Worm (Caenorhabditis elegans) whole organism, mixed stage, embryonic: ENCODE data around the gene mdf-1.
A peak's percentile ranks its signal among the peaks of the same experiment; 100 is the strongest.

Experiments used
- M03D4.4 ChIP-seq: sonication (generic microtip); optimal IDR thresholded peaks from 2 replicates; lab custom pipeline; 2017; ENCODE audit warnings: mild to moderate bottlenecking, missing genetic modification characterization, missing compliant biosample characterization
- bed-3 ChIP-seq: fragments of 200-800 bp; sonication (Bioruptor generic); optimal IDR thresholded peaks from 3 replicates; lab custom pipeline; 2018; ENCODE audit warnings: mild to moderate bottlenecking, missing genetic modification characterization, moderate library complexity, missing compliant biosample characterization
- blmp-1 ChIP-seq: fragments of 150-350 bp; optimal IDR thresholded peaks from 2 replicates; lab custom pipeline; 2014; ENCODE audit warnings: missing biosample characterization, missing genetic modification characterization
- ceh-39 ChIP-seq: fragments of 150-350 bp; optimal IDR thresholded peaks from 2 replicates; lab custom pipeline; 2014; ENCODE audit warnings: missing biosample characterization, missing genetic modification characterization
- ceh-43 ChIP-seq: fragments of 200-800 bp; sonication (Bioruptor generic); optimal IDR thresholded peaks from 2 replicates; lab custom pipeline; 2018; ENCODE audit warnings: mild to moderate bottlenecking, missing genetic modification characterization, moderate library complexity, missing compliant biosample characterization
- ceh-83 ChIP-seq: fragments of 200-800 bp; sonication (Bioruptor generic); optimal IDR thresholded peaks from 2 replicates; lab custom pipeline; 2018; ENCODE audit warnings: mild to moderate bottlenecking, missing genetic modification characterization, missing compliant biosample characterization
- ces-1 ChIP-seq: fragments of 150-350 bp; optimal IDR thresholded peaks from 2 replicates; lab custom pipeline; 2014; ENCODE audit warnings: missing biosample characterization, missing genetic modification reagents, missing genetic modification characterization
- cnd-1 ChIP-seq: fragments of 200-800 bp; sonication (Bioruptor generic); optimal IDR thresholded peaks from 2 replicates; lab custom pipeline; 2018; ENCODE audit warnings: mild to moderate bottlenecking, missing genetic modification characterization, missing compliant biosample characterization
- drap-1 ChIP-seq: fragments of 200-800 bp; sonication (Bioruptor generic); optimal IDR thresholded peaks from 3 replicates; lab custom pipeline; 2018; ENCODE audit warnings: mild to moderate bottlenecking, missing genetic modification characterization, missing compliant biosample characterization
- elt-1 ChIP-seq: sonication (generic microtip); optimal IDR thresholded peaks from 2 replicates; lab custom pipeline; 2017; ENCODE audit warnings: missing genetic modification characterization, mild to moderate bottlenecking, missing compliant biosample characterization, antibody characterized with exemption, moderate library complexity, borderline replicate concordance; ENCODE audit not compliant: insufficient read depth
- elt-3 ChIP-seq: fragments of 150-350 bp; optimal IDR thresholded peaks from 2 replicates; lab custom pipeline; 2014; ENCODE audit warnings: missing biosample characterization, missing genetic modification characterization
- flh-1 ChIP-seq: fragments of 200-800 bp; sonication (Bioruptor generic); optimal IDR thresholded peaks from 2 replicates; lab custom pipeline; 2018; ENCODE audit warnings: mild to moderate bottlenecking, missing genetic modification characterization, moderate library complexity, missing compliant biosample characterization
- ham-2 ChIP-seq: fragments of 200-800 bp; sonication (Bioruptor generic); optimal IDR thresholded peaks from 2 replicates; lab custom pipeline; 2018; ENCODE audit warnings: mild to moderate bottlenecking, missing genetic modification characterization, missing compliant biosample characterization
- hlh-1 ChIP-seq: fragments of 150-350 bp; optimal IDR thresholded peaks from 2 replicates; lab custom pipeline; 2014; ENCODE audit warnings: missing biosample characterization, missing genetic modification reagents, missing genetic modification characterization
- lin-13 ChIP-seq: fragments of 150-350 bp; optimal IDR thresholded peaks from 2 replicates; lab custom pipeline; 2014; ENCODE audit warnings: missing biosample characterization, missing genetic modification characterization
- lin-32 ChIP-seq: fragments of 200-800 bp; sonication (Bioruptor generic); optimal IDR thresholded peaks from 2 replicates; lab custom pipeline; 2018; ENCODE audit warnings: mild to moderate bottlenecking, missing genetic modification characterization, missing compliant biosample characterization
- lsy-2 ChIP-seq: fragments of 150-350 bp; optimal IDR thresholded peaks from 2 replicates; lab custom pipeline; 2014; ENCODE audit warnings: missing biosample characterization, missing genetic modification characterization
- mep-1 ChIP-seq: fragments of 150-350 bp; optimal IDR thresholded peaks from 2 replicates; lab custom pipeline; 2017; ENCODE audit warnings: missing biosample characterization, missing genetic modification reagents, missing genetic modification characterization, inconsistent platforms
- mls-2 ChIP-seq: sonication (generic microtip); optimal IDR thresholded peaks from 2 replicates; lab custom pipeline; 2016; ENCODE audit warnings: mild to moderate bottlenecking, missing genetic modification characterization, moderate library complexity, missing compliant biosample characterization
- nhr-12 ChIP-seq: fragments of 150-350 bp; optimal IDR thresholded peaks from 2 replicates; lab custom pipeline; 2014; ENCODE audit warnings: missing biosample characterization, missing genetic modification characterization
- nhr-2 ChIP-seq: fragments of 150-350 bp; optimal IDR thresholded peaks from 2 replicates; lab custom pipeline; 2014; ENCODE audit warnings: missing biosample characterization, missing genetic modification characterization
- nhr-237 ChIP-seq: fragments of 150-350 bp; optimal IDR thresholded peaks from 2 replicates; lab custom pipeline; 2014; ENCODE audit warnings: missing biosample characterization, missing genetic modification characterization
- nhr-76 ChIP-seq: sonication (generic microtip); optimal IDR thresholded peaks from 2 replicates; lab custom pipeline; 2017; ENCODE audit warnings: missing biosample characterization, missing genetic modification characterization
- pha-4 ChIP-seq: fragments of 150-350 bp; optimal IDR thresholded peaks from 2 replicates; lab custom pipeline; 2018; ENCODE audit warnings: missing biosample characterization, missing genetic modification reagents, missing genetic modification characterization
- sem-2 ChIP-seq: fragments of 200-800 bp; sonication (Bioruptor generic); optimal IDR thresholded peaks from 2 replicates; lab custom pipeline; 2018; ENCODE audit warnings: mild to moderate bottlenecking, missing genetic modification characterization, missing compliant biosample characterization
- snpc-4 ChIP-seq: fragments of 150-350 bp; optimal IDR thresholded peaks from 2 replicates; lab custom pipeline; 2014; ENCODE audit warnings: missing biosample characterization, missing genetic modification characterization
- sptf-1 ChIP-seq: sonication (generic microtip); optimal IDR thresholded peaks from 2 replicates; lab custom pipeline; 2017; ENCODE audit warnings: mild to moderate bottlenecking, missing genetic modification characterization, moderate library complexity, missing compliant biosample characterization
- tbx-8 ChIP-seq: fragments of 200-800 bp; sonication (Bioruptor generic); optimal IDR thresholded peaks from 2 replicates; lab custom pipeline; 2018; ENCODE audit warnings: mild to moderate bottlenecking, missing genetic modification characterization, moderate library complexity, missing compliant biosample characterization
- unc-120 ChIP-seq: sonication (generic microtip); optimal IDR thresholded peaks from 2 replicates; lab custom pipeline; 2017; ENCODE audit warnings: missing genetic modification characterization, missing compliant biosample characterization; ENCODE audit not compliant: poor library complexity, severe bottlenecking
- unc-39 ChIP-seq: fragments of 150-350 bp; optimal IDR thresholded peaks from 2 replicates; lab custom pipeline; 2014; ENCODE audit warnings: missing biosample characterization, missing genetic modification characterization
- unc-62 ChIP-seq: fragments of 150-350 bp; optimal IDR thresholded peaks from 2 replicates; lab custom pipeline; 2014; ENCODE audit warnings: missing biosample characterization, missing genetic modification reagents, missing genetic modification characterization
- zip-8 ChIP-seq: fragments of 150-350 bp; optimal IDR thresholded peaks from 2 replicates; lab custom pipeline; 2014; ENCODE audit warnings: missing biosample characterization, missing genetic modification characterization
- ztf-11 ChIP-seq: fragments of 150-350 bp; optimal IDR thresholded peaks from 2 replicates; lab custom pipeline; 2014; ENCODE audit warnings: missing biosample characterization, missing genetic modification characterization

Gene mdf-1

ce11 chrV:9503152-9503817 lies 40.7 kb downstream of the mdf-1 start:
- TF ChIP-seq sptf-1 (peak; percentile 95), drap-1 (GFP tag; lab: Kevin White, UChicago) (peak; percentile 92), pha-4 (no peak), nhr-2 (tag; lab: Kevin White, UChicago) (no peak), nhr-237 (tag; lab: Kevin White, UChicago) (no peak), nhr-12 (tag; lab: Kevin White, UChicago) (peak; percentile 27), lin-32 (GFP tag; lab: Kevin White, UChicago) (peak; percentile 87), ztf-11 (tag; lab: Kevin White, UChicago) (no peak), elt-1 (tag; lab: Kevin White, UChicago) (no peak), flh-1 (GFP tag; lab: Kevin White, UChicago) (peak; percentile 68), bed-3 (GFP tag; lab: Kevin White, UChicago) (peak; percentile 82), ces-1 (GFP tag; lab: Kevin White, UChicago) (peak; percentile 67), hlh-1 (tag; lab: Kevin White, UChicago) (peak; percentile 40), lin-13 (tag; lab: Kevin White, UChicago) (peak; percentile 31), ceh-83 (GFP tag; lab: Kevin White, UChicago) (peak; percentile 94), mls-2 (peak; percentile 96), cnd-1 (peak; percentile 88), lsy-2 (tag; lab: Kevin White, UChicago) (no peak), zip-8 (tag; lab: Kevin White, UChicago) (no peak), ham-2 (GFP tag; lab: Kevin White, UChicago) (peak; percentile 93), unc-120 (tag; lab: Kevin White, UChicago) (peak; percentile 91), mep-1 (tag; lab: Kevin White, UChicago) (peak; percentile 62), nhr-76 (tag; lab: Kevin White, UChicago) (no peak), unc-62 (GFP tag; lab: Kevin White, UChicago) (no peak), sem-2 (peak; percentile 88), ceh-43 (GFP tag; lab: Kevin White, UChicago) (peak; percentile 89), tbx-8 (GFP tag; lab: Kevin White, UChicago) (peak; percentile 84), M03D4.4 (tag; lab: Kevin White, UChicago) (peak; percentile 93)

DNA sequence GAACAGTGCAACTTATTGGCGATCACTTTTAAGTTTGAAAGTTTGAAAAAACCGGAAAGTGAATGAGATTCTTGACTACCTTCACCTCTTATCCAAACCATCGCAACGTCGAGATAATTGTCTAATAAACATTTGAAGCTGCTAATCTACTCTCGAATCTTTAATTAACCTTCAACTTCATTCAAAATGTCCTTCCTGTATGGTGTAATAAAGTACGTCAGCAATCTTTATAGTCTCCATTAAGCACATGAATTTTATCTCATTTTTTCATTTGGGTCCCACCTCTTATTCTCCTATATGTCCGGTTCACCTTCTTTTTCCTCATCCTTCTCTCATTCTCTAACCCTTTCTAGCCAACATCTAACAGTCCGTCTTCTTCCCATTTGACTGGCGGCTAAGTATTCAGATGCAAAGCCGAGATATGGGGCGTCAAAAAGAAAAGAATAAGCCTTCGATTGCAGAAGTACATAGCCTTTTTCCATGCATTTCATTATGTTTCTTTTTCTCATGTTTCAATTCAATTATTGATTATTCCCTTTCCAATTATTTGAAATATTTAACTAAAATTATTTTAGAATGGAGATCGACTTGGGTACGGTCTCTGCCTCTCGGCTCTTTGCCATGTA lies 43.1 kb downstream of the mdf-1 start, which contains the start of gene swt-5:
TSS of gene swt-5 (plus strand) at position 576 of the 626 bp plus-strand sequence.
- no peak for TF ChIP-seq sptf-1
- TF ChIP-seq ceh-39 (tag; lab: Kevin White, UChicago) = no peak
- no peak for TF ChIP-seq ztf-11 (tag; lab: Kevin White, UChicago)
- TF ChIP-seq nhr-76 (tag; lab: Kevin White, UChicago) = no peak
- no peak for TF ChIP-seq ham-2 (GFP tag; lab: Kevin White, UChicago)
- no peak for TF ChIP-seq unc-39 (tag; lab: Kevin White, UChicago)
- TF ChIP-seq drap-1 (GFP tag; lab: Kevin White, UChicago) = no peak
- no peak for TF ChIP-seq mep-1 (tag; lab: Kevin White, UChicago)
- TF ChIP-seq lsy-2 (tag; lab: Kevin White, UChicago) = no peak
- TF ChIP-seq lin-13 (tag; lab: Kevin White, UChicago) = no peak
- TF ChIP-seq unc-120 (tag; lab: Kevin White, UChicago) = no peak
- TF ChIP-seq mls-2 = no peak
- TF ChIP-seq blmp-1 (tag; lab: Kevin White, UChicago) = no peak
- no peak for TF ChIP-seq ces-1 (GFP tag; lab: Kevin White, UChicago)
- no peak for TF ChIP-seq snpc-4 (tag; lab: Kevin White, UChicago)

- TF ChIP-seq lin-13 (tag; lab: Kevin White, UChicago) (no peak), flh-1 (GFP tag; lab: Kevin White, UChicago) (no peak), mep-1 (tag; lab: Kevin White, UChicago) (no peak), bed-3 (GFP tag; lab: Kevin White, UChicago) (no peak), lsy-2 (tag; lab: Kevin White, UChicago) (no peak), nhr-237 (tag; lab: Kevin White, UChicago) (no peak), blmp-1 (tag; lab: Kevin White, UChicago) (no peak), unc-62 (GFP tag; lab: Kevin White, UChicago) (no peak), ceh-39 (tag; lab: Kevin White, UChicago) (no peak), mls-2 (no peak), ham-2 (GFP tag; lab: Kevin White, UChicago) (no peak), hlh-1 (tag; lab: Kevin White, UChicago) (no peak), ces-1 (GFP tag; lab: Kevin White, UChicago) (no peak), snpc-4 (tag; lab: Kevin White, UChicago) (no peak), unc-39 (tag; lab: Kevin White, UChicago) (no peak), elt-3 (tag; lab: Kevin White, UChicago) (no peak), nhr-12 (tag; lab: Kevin White, UChicago) (no peak), cnd-1 (no peak), elt-1 (tag; lab: Kevin White, UChicago) (no peak), sptf-1 (no peak)
Observed at ce11 chrV:9499295-9499694, 44.7 kb downstream of the mdf-1 start.
